Worm (Caenorhabditis elegans) whole organism, late embryonic: ENCODE data around the gene aat-3.

ENCODE experiments used
- K02D7.2 ChIP-seq: sonication (generic microtip); optimal IDR thresholded peaks from 2 replicates; lab custom pipeline; 2017; ENCODE audit warnings: mild to moderate bottlenecking, missing genetic modification characterization, missing compliant biosample characterization
- K09A11.1 ChIP-seq: sonication (generic microtip); optimal IDR thresholded peaks from 2 replicates; lab custom pipeline; 2017; ENCODE audit warnings: antibody characterized with exemption, mild to moderate bottlenecking, missing genetic modification characterization, missing compliant biosample characterization; ENCODE audit not compliant: insufficient read depth
- T23F11.4 ChIP-seq: fragments of 200-800 bp; sonication (Bioruptor generic); optimal IDR thresholded peaks from 2 replicates; lab custom pipeline; 2018; ENCODE audit warnings: mild to moderate bottlenecking, missing genetic modification characterization, missing compliant biosample characterization
- Y22D7AL.16 ChIP-seq: sonication (generic microtip); optimal IDR thresholded peaks from 2 replicates; lab custom pipeline; 2016; ENCODE audit warnings: missing genetic modification characterization, missing compliant biosample characterization
- ahr-1 ChIP-seq: sonication (generic microtip); optimal IDR thresholded peaks from 2 replicates; lab custom pipeline; 2016; ENCODE audit warnings: missing genetic modification characterization, missing compliant biosample characterization
- ama-1 ChIP-seq: fragments of 150-350 bp; optimal IDR thresholded peaks from 2 replicates; lab custom pipeline; 2014
- ceh-18 ChIP-seq: sonication (generic microtip); optimal IDR thresholded peaks from 2 replicates; lab custom pipeline; 2016; ENCODE audit warnings: missing genetic modification characterization, missing compliant biosample characterization
- ceh-2 ChIP-seq: sonication (generic microtip); optimal IDR thresholded peaks from 2 replicates; lab custom pipeline; 2016; ENCODE audit warnings: missing genotype, missing genetic modification characterization, missing compliant biosample characterization
- ceh-31 ChIP-seq: sonication (generic microtip); optimal IDR thresholded peaks from 2 replicates; lab custom pipeline; 2016; ENCODE audit warnings: missing genetic modification characterization, missing compliant biosample characterization
- ceh-34 ChIP-seq: sonication (generic microtip); optimal IDR thresholded peaks from 2 replicates; lab custom pipeline; 2016; ENCODE audit warnings: mild to moderate bottlenecking, missing genetic modification characterization, missing compliant biosample characterization
- ceh-45 ChIP-seq: fragments of 200-800 bp; sonication (Bioruptor generic); IDR thresholded peaks from 2 replicates; pipeline ENCODE4 v1.3.6; 2022; ENCODE audit warnings: missing genetic modification reagents, missing genetic modification characterization, missing compliant biosample characterization
- ceh-48 ChIP-seq: sonication (generic microtip); optimal IDR thresholded peaks from 2 replicates; lab custom pipeline; 2016; ENCODE audit warnings: missing genetic modification characterization, inconsistent platforms, missing compliant biosample characterization
- ceh-9 ChIP-seq: sonication (generic microtip); optimal IDR thresholded peaks from 2 replicates; lab custom pipeline; 2016; ENCODE audit warnings: mild to moderate bottlenecking, missing genetic modification characterization, inconsistent platforms, missing compliant biosample characterization
- che-1 ChIP-seq: sonication (generic microtip); optimal IDR thresholded peaks from 2 replicates; lab custom pipeline; 2016; ENCODE audit warnings: mild to moderate bottlenecking, missing genetic modification characterization, missing compliant biosample characterization
- dmd-4 ChIP-seq: sonication (generic microtip); optimal IDR thresholded peaks from 2 replicates; lab custom pipeline; 2016; ENCODE audit warnings: borderline replicate concordance, missing genetic modification characterization, missing compliant biosample characterization
- dve-1 ChIP-seq: sonication (generic microtip); optimal IDR thresholded peaks from 2 replicates; lab custom pipeline; 2017; ENCODE audit warnings: antibody characterized with exemption, mild to moderate bottlenecking, missing genetic modification characterization, missing compliant biosample characterization
- elt-2 ChIP-seq: sonication (generic microtip); optimal IDR thresholded peaks from 2 replicates; lab custom pipeline; 2016; ENCODE audit warnings: missing genetic modification reagents, missing genetic modification characterization, missing compliant biosample characterization
- elt-4 ChIP-seq: sonication (generic microtip); optimal IDR thresholded peaks from 2 replicates; lab custom pipeline; 2016; ENCODE audit warnings: missing genetic modification characterization, missing compliant biosample characterization
- ets-4 ChIP-seq: sonication (generic microtip); optimal IDR thresholded peaks from 2 replicates; lab custom pipeline; 2016; ENCODE audit warnings: missing genetic modification characterization, missing compliant biosample characterization
- fax-1 ChIP-seq: sonication (generic microtip); optimal IDR thresholded peaks from 2 replicates; lab custom pipeline; 2016; ENCODE audit warnings: missing genotype, missing genetic modification characterization, missing compliant biosample characterization
- gmeb-2 ChIP-seq: sonication (generic microtip); optimal IDR thresholded peaks from 2 replicates; lab custom pipeline; 2016; ENCODE audit warnings: missing genetic modification characterization, inconsistent platforms, missing compliant biosample characterization
- hlh-13 ChIP-seq: fragments of 200-800 bp; sonication (Bioruptor generic); optimal IDR thresholded peaks from 2 replicates; lab custom pipeline; 2018; ENCODE audit warnings: mild to moderate bottlenecking, missing genetic modification characterization, missing compliant biosample characterization
- hlh-8 ChIP-seq: sonication (generic microtip); optimal IDR thresholded peaks from 2 replicates; lab custom pipeline; 2016; ENCODE audit warnings: missing genotype, missing genetic modification characterization, missing compliant biosample characterization
- lim-6 ChIP-seq: sonication (generic microtip); optimal IDR thresholded peaks from 2 replicates; lab custom pipeline; 2016; ENCODE audit warnings: missing genetic modification characterization, missing compliant biosample characterization
- lin-11 ChIP-seq: fragments of 200-800 bp; sonication (Bioruptor generic); optimal IDR thresholded peaks from 2 replicates; lab custom pipeline; 2018; ENCODE audit warnings: mild to moderate bottlenecking, missing genetic modification characterization, missing compliant biosample characterization
- mec-3 ChIP-seq: sonication (generic microtip); optimal IDR thresholded peaks from 2 replicates; lab custom pipeline; 2016; ENCODE audit warnings: borderline replicate concordance, missing genetic modification characterization, missing compliant biosample characterization
- nfya-1 ChIP-seq: sonication (generic microtip); optimal IDR thresholded peaks from 2 replicates; lab custom pipeline; 2017; ENCODE audit warnings: missing genetic modification characterization, mild to moderate bottlenecking, missing compliant biosample characterization, antibody characterized with exemption, moderate library complexity
- nhr-11 ChIP-seq: fragments of 150-350 bp; optimal IDR thresholded peaks from 2 replicates; lab custom pipeline; 2014; ENCODE audit warnings: missing biosample characterization, missing genetic modification characterization
- npax-4 ChIP-seq: sonication (generic microtip); optimal IDR thresholded peaks from 2 replicates; lab custom pipeline; 2016; ENCODE audit warnings: missing genetic modification characterization, missing compliant biosample characterization
- odd-2 ChIP-seq: sonication (generic microtip); optimal IDR thresholded peaks from 2 replicates; lab custom pipeline; 2017; ENCODE audit warnings: antibody characterized with exemption, mild to moderate bottlenecking, missing genetic modification characterization, missing compliant biosample characterization
- pag-3 ChIP-seq: sonication (generic microtip); optimal IDR thresholded peaks from 2 replicates; lab custom pipeline; 2016; ENCODE audit warnings: missing compliant biosample characterization, missing genetic modification characterization, borderline replicate concordance
- pha-4 ChIP-seq: fragments of 150-350 bp; optimal IDR thresholded peaks from 2 replicates; lab custom pipeline; 2018; ENCODE audit warnings: missing biosample characterization, missing genetic modification reagents, missing genetic modification characterization
- pqm-1 ChIP-seq: sonication (generic microtip); optimal IDR thresholded peaks from 2 replicates; lab custom pipeline; 2016; ENCODE audit warnings: missing genetic modification characterization, missing compliant biosample characterization
- ref-2 ChIP-seq: sonication (generic microtip); optimal IDR thresholded peaks from 2 replicates; lab custom pipeline; 2016; ENCODE audit warnings: missing genetic modification characterization, missing compliant biosample characterization
- sox-2 ChIP-seq: fragments of 200-800 bp; sonication (Bioruptor generic); IDR thresholded peaks from 2 replicates; pipeline ENCODE4 v1.3.6; 2022; ENCODE audit warnings: missing genetic modification reagents, missing genetic modification characterization, missing compliant biosample characterization
- syd-9 ChIP-seq: sonication (generic microtip); optimal IDR thresholded peaks from 2 replicates; lab custom pipeline; 2016; ENCODE audit warnings: mild to moderate bottlenecking, missing genetic modification characterization, moderate library complexity, missing compliant biosample characterization
- tbx-2 ChIP-seq: sonication (generic microtip); optimal IDR thresholded peaks from 2 replicates; lab custom pipeline; 2016; ENCODE audit warnings: missing genetic modification characterization, missing compliant biosample characterization
- tbx-7 ChIP-seq: sonication (generic microtip); optimal IDR thresholded peaks from 2 replicates; lab custom pipeline; 2016; ENCODE audit warnings: missing genotype, missing genetic modification characterization, missing compliant biosample characterization
- ttx-3 ChIP-seq: sonication (generic microtip); optimal IDR thresholded peaks from 2 replicates; lab custom pipeline; 2016; ENCODE audit warnings: missing genetic modification reagents, missing genetic modification characterization, missing compliant biosample characterization
- unc-3 ChIP-seq, 2 experiments: fragments of 200-800 bp in 1 of 2; sonication (Bioruptor generic) in 1 of 2; sonication (generic microtip) in 1 of 2; conservative IDR thresholded peaks in 1 of 2; optimal IDR thresholded peaks in 1 of 2; 2 replicates each; pipeline versions ENCODE4 v1.3.6 to Lab custom; 2016 to 2022; ENCODE audit warnings: missing compliant biosample characterization in 2 of 2, missing genetic modification characterization in 2 of 2, missing genetic modification reagents in 1 of 2
- unc-55 ChIP-seq: sonication (generic microtip); optimal IDR thresholded peaks from 2 replicates; lab custom pipeline; 2017; ENCODE audit warnings: missing biosample characterization, missing genetic modification reagents, missing genetic modification characterization
- unc-86 ChIP-seq: sonication (generic microtip); optimal IDR thresholded peaks from 2 replicates; lab custom pipeline; 2016; ENCODE audit warnings: missing genetic modification characterization, missing compliant biosample characterization
- ztf-16 ChIP-seq: sonication (generic microtip); optimal IDR thresholded peaks from 2 replicates; lab custom pipeline; 2017; ENCODE audit warnings: missing genetic modification characterization, missing compliant biosample characterization

Gene aat-3

ce11 chrX:2549322-2549721 is 2.7 kb upstream of the aat-3 start (continued):
- TF ChIP-seq gmeb-2 (tag; lab: Kevin White, UChicago) (peak; percentile 85), ztf-16 (tag; lab: Kevin White, UChicago) (peak; percentile 82), pha-4 (tag; lab: Kevin White, UChicago) (no peak), nhr-11 (tag; lab: Kevin White, UChicago) (no peak), ceh-48 (tag; lab: Kevin White, UChicago) (peak; percentile 44), mec-3 (tag; lab: Kevin White, UChicago) (no peak), nfya-1 (peak; percentile 40), unc-3 (GFP tag; conservative IDR thresholded peaks at IDR 0.05; lab: Robert Waterston, UW) (peak; percentile 82), unc-3 (tag; optimal IDR thresholded peaks at IDR 0.05; lab: Kevin White, UChicago) (peak; percentile 64), lim-6 (tag; lab: Kevin White, UChicago) (no peak), K09A11.1 (tag; lab: Kevin White, UChicago) (peak; percentile 71), ceh-34 (tag; lab: Kevin White, UChicago) (peak; percentile 73), ama-1 (no peak), ahr-1 (tag; lab: Kevin White, UChicago) (peak; percentile 51), dmd-4 (tag; lab: Kevin White, UChicago) (peak; percentile 85), hlh-13 (GFP tag; lab: Kevin White, UChicago) (peak; percentile 50), ceh-31 (tag; lab: Kevin White, UChicago) (peak; percentile 62), tbx-2 (tag; lab: Kevin White, UChicago) (peak; percentile 79), ets-4 (tag; lab: Kevin White, UChicago) (peak; percentile 25), pqm-1 (tag; lab: Kevin White, UChicago) (peak; percentile 57), tbx-7 (tag; lab: Kevin White, UChicago) (peak; percentile 50), che-1 (tag; lab: Kevin White, UChicago) (peak; percentile 86), ceh-45 (GFP tag; lab: Robert Waterston, UW) (peak; percentile 73), ref-2 (peak; percentile 82), elt-4 (tag; lab: Kevin White, UChicago) (peak; percentile 75), fax-1 (tag; lab: Kevin White, UChicago) (peak; percentile 81), K02D7.2 (tag; lab: Kevin White, UChicago) (peak; percentile 81), ttx-3 (peak; percentile 79), pag-3 (tag; lab: Kevin White, UChicago) (no peak), T23F11.4 (peak; percentile 83), elt-2 (peak; percentile 91), odd-2 (tag; lab: Kevin White, UChicago) (peak; percentile 51), lin-11 (tag; lab: Kevin White, UChicago) (peak; percentile 83), Y22D7AL.16 (tag; lab: Kevin White, UChicago) (peak; percentile 75), ceh-2 (tag; lab: Kevin White, UChicago) (peak; percentile 47), hlh-8 (tag; lab: Kevin White, UChicago) (peak; percentile 32), sox-2 (peak; percentile 68), unc-55 (no peak), dve-1 (tag; lab: Kevin White, UChicago) (peak; percentile 75), unc-86 (tag; lab: Kevin White, UChicago) (peak; percentile 70), syd-9 (tag; lab: Kevin White, UChicago) (peak; percentile 81), ceh-9 (tag; lab: Kevin White, UChicago) (peak; percentile 64), ceh-18 (tag; lab: Kevin White, UChicago) (peak; percentile 83), npax-4 (tag; lab: Kevin White, UChicago) (peak; percentile 47)
